Fruit fly (Drosophila melanogaster) whole organism, prepupa: Measurements from ENCODE around the gene Tpr2.

Experiments used
- Blimp-1 ChIP-seq: fragments of 200-800 bp; sonication (Bioruptor generic); optimal IDR thresholded peaks from 3 replicates; lab custom pipeline; 2017; ENCODE audit warnings: missing biosample characterization, missing genetic modification characterization, mild to moderate bottlenecking, moderate library complexity, missing genetic modification reagents
- CG10631 ChIP-seq: fragments of 200-800 bp; sonication (Bioruptor generic); optimal IDR thresholded peaks from 2 replicates; lab custom pipeline; 2016; ENCODE audit warnings: missing biosample characterization, missing genetic modification characterization
- CG11294 ChIP-seq: fragments of 200-800 bp; sonication (Bioruptor generic); IDR thresholded peaks from 2 replicates; pipeline ENCODE4 v1.3.6; 2022; ENCODE audit warnings: missing biosample characterization, missing genetic modification characterization
- CG11762 ChIP-seq: fragments of 200-800 bp; sonication (Bioruptor generic); optimal IDR thresholded peaks from 3 replicates; lab custom pipeline; 2016; ENCODE audit warnings: missing biosample characterization, missing genetic modification characterization; ENCODE audit not compliant: insufficient read depth
- CG15336 ChIP-seq: fragments of 200-800 bp; sonication (Bioruptor generic); IDR thresholded peaks from 2 replicates; pipeline ENCODE4 v1.3.6; 2022; ENCODE audit warnings: missing biosample characterization, missing genetic modification characterization
- CG1621 ChIP-seq: fragments of 200-800 bp; sonication (Bioruptor generic); optimal IDR thresholded peaks from 3 replicates; lab custom pipeline; 2018; ENCODE audit warnings: missing biosample characterization, mild to moderate bottlenecking, missing genetic modification characterization
- CG16779 ChIP-seq: fragments of 200-800 bp; sonication (Bioruptor generic); optimal IDR thresholded peaks from 3 replicates; lab custom pipeline; 2017; ENCODE audit warnings: missing biosample characterization, mild to moderate bottlenecking, missing genetic modification characterization
- CG3032 ChIP-seq: fragments of 200-800 bp; optimal IDR thresholded peaks from 2 replicates; lab custom pipeline; 2019; ENCODE audit warnings: missing biosample characterization, mild to moderate bottlenecking, missing genetic modification characterization, moderate library complexity
- CG31627 ChIP-seq: fragments of 200-800 bp; sonication (Bioruptor generic); optimal IDR thresholded peaks from 3 replicates; lab custom pipeline; 2016; ENCODE audit warnings: missing biosample characterization, missing genetic modification characterization
- CG32006 ChIP-seq: fragments of 200-800 bp; sonication (Bioruptor generic); optimal IDR thresholded peaks from 3 replicates; lab custom pipeline; 2017; ENCODE audit warnings: missing biosample characterization, mild to moderate bottlenecking, missing genetic modification characterization
- CG34406 ChIP-seq: fragments of 200-800 bp; sonication (Bioruptor generic); optimal IDR thresholded peaks from 3 replicates; lab custom pipeline; 2016; ENCODE audit warnings: missing biosample characterization, missing genetic modification characterization
- CG3919 ChIP-seq: fragments of 200-800 bp; sonication (Bioruptor generic); optimal IDR thresholded peaks from 3 replicates; lab custom pipeline; 2016; ENCODE audit warnings: missing biosample characterization, missing genetic modification characterization
- CG4318 ChIP-seq: fragments of 200-800 bp; sonication (Bioruptor generic); optimal IDR thresholded peaks from 3 replicates; lab custom pipeline; 2017; ENCODE audit warnings: missing biosample characterization, mild to moderate bottlenecking, missing genetic modification characterization
- CG6163 ChIP-seq: fragments of 200-800 bp; sonication (Bioruptor generic); IDR thresholded peaks from 3 replicates; pipeline ENCODE4 v1.3.6; 2022; ENCODE audit warnings: missing biosample characterization, missing genetic modification characterization
- CG6276 ChIP-seq: fragments of 200-800 bp; sonication (Bioruptor generic); optimal IDR thresholded peaks from 2 replicates; lab custom pipeline; 2017; ENCODE audit warnings: missing biosample characterization, mild to moderate bottlenecking, missing genetic modification characterization
- CG6792 ChIP-seq: fragments of 200-800 bp; sonication (Bioruptor generic); optimal IDR thresholded peaks from 3 replicates; lab custom pipeline; 2016; ENCODE audit warnings: missing biosample characterization, missing genetic modification characterization
- CG6808 ChIP-seq: fragments of 200-800 bp; sonication (Bioruptor generic); optimal IDR thresholded peaks from 3 replicates; lab custom pipeline; 2017; ENCODE audit warnings: missing biosample characterization, missing genetic modification characterization, mild to moderate bottlenecking, moderate library complexity, missing genetic modification reagents
- CG6854 ChIP-seq: fragments of 200-800 bp; sonication (Bioruptor generic); optimal IDR thresholded peaks from 2 replicates; lab custom pipeline; 2017; ENCODE audit warnings: missing biosample characterization, mild to moderate bottlenecking, missing genetic modification characterization
- CG7368 ChIP-seq: fragments of 200-800 bp; sonication (Bioruptor generic); optimal IDR thresholded peaks from 3 replicates; lab custom pipeline; 2016; ENCODE audit warnings: missing biosample characterization, missing genetic modification characterization
- CG8119 ChIP-seq: fragments of 200-800 bp; sonication (Bioruptor generic); IDR thresholded peaks from 3 replicates; pipeline ENCODE4 v1.3.6; 2022; ENCODE audit warnings: missing biosample characterization, missing genetic modification characterization
- CG8319 ChIP-seq: fragments of 200-800 bp; sonication (Bioruptor generic); optimal IDR thresholded peaks from 3 replicates; lab custom pipeline; 2016; ENCODE audit warnings: missing biosample characterization, missing genetic modification characterization
- CG9139 ChIP-seq: fragments of 200-800 bp; sonication (Bioruptor generic); optimal IDR thresholded peaks from 3 replicates; lab custom pipeline; 2017; ENCODE audit warnings: missing biosample characterization, mild to moderate bottlenecking, missing genetic modification characterization
- Eip75B ChIP-seq: fragments of 200-800 bp; sonication (Bioruptor generic); optimal IDR thresholded peaks from 3 replicates; lab custom pipeline; 2016; ENCODE audit warnings: missing biosample characterization, missing genetic modification characterization
- Eip78C ChIP-seq: fragments of 200-800 bp; sonication (Bioruptor generic); peaks from one replicate; lab custom pipeline; 2016; ENCODE audit warnings: missing biosample characterization, missing genetic modification characterization
- Ets21C ChIP-seq: fragments of 200-800 bp; sonication (Bioruptor generic); optimal IDR thresholded peaks from 3 replicates; lab custom pipeline; 2016; ENCODE audit warnings: missing biosample characterization, missing genetic modification characterization
- Ets96B ChIP-seq: fragments of 200-800 bp; optimal IDR thresholded peaks from 2 replicates; lab custom pipeline; 2019; ENCODE audit warnings: missing biosample characterization, mild to moderate bottlenecking, missing genetic modification characterization, moderate library complexity
- Gug ChIP-seq: fragments of 200-800 bp; sonication (Bioruptor generic); IDR thresholded peaks from 2 replicates; pipeline ENCODE4 v1.3.6; 2022; ENCODE audit warnings: missing biosample characterization, missing genetic modification characterization
- Hr38 ChIP-seq: sonication (Bioruptor generic); optimal IDR thresholded peaks from 2 replicates; lab custom pipeline; 2016; ENCODE audit warnings: missing biosample characterization, missing genetic modification characterization
- Hr39 ChIP-seq: fragments of 200-800 bp; sonication (Bioruptor generic); optimal IDR thresholded peaks from 2 replicates; lab custom pipeline; 2016; ENCODE audit warnings: missing biosample characterization, missing genetic modification characterization
- Hr4 ChIP-seq: fragments of 200-800 bp; sonication (Bioruptor generic); optimal IDR thresholded peaks from 3 replicates; lab custom pipeline; 2016; ENCODE audit warnings: missing biosample characterization, missing genetic modification characterization
- Lpt ChIP-seq: fragments of 200-800 bp; sonication (Bioruptor generic); optimal IDR thresholded peaks from 3 replicates; lab custom pipeline; 2016; ENCODE audit warnings: missing biosample characterization, missing genetic modification characterization
- Met ChIP-seq: fragments of 200-800 bp; sonication (Bioruptor generic); optimal IDR thresholded peaks from 3 replicates; lab custom pipeline; 2016; ENCODE audit warnings: missing biosample characterization, missing genetic modification characterization
- OdsH ChIP-seq: fragments of 200-800 bp; sonication (Bioruptor generic); optimal IDR thresholded peaks from 3 replicates; lab custom pipeline; 2016; ENCODE audit warnings: missing biosample characterization, missing genetic modification characterization
- Smox ChIP-seq: fragments of 200-800 bp; sonication (Bioruptor generic); optimal IDR thresholded peaks from 3 replicates; lab custom pipeline; 2016; ENCODE audit warnings: missing biosample characterization, missing genetic modification characterization
- Sox102F ChIP-seq: fragments of 200-800 bp; sonication (Bioruptor generic); optimal IDR thresholded peaks from 2 replicates; lab custom pipeline; 2016; ENCODE audit warnings: missing biosample characterization, mild to moderate bottlenecking, missing genetic modification characterization
- Sox14 ChIP-seq: fragments of 200-800 bp; sonication (Bioruptor generic); optimal IDR thresholded peaks from 3 replicates; lab custom pipeline; 2016; ENCODE audit warnings: missing biosample characterization, missing genetic modification characterization
- Sox15 ChIP-seq: fragments of 200-800 bp; sonication (Bioruptor generic); optimal IDR thresholded peaks from 3 replicates; lab custom pipeline; 2016; ENCODE audit warnings: missing biosample characterization, missing genetic modification characterization
- achi ChIP-seq: fragments of 200-800 bp; sonication (Bioruptor generic); optimal IDR thresholded peaks from 3 replicates; lab custom pipeline; 2016; ENCODE audit warnings: missing biosample characterization, missing genetic modification characterization
- acj6 ChIP-seq: fragments of 200-800 bp; sonication (Bioruptor generic); optimal IDR thresholded peaks from 3 replicates; lab custom pipeline; 2016; ENCODE audit warnings: missing biosample characterization, missing genetic modification characterization
- cyc ChIP-seq: fragments of 200-800 bp; sonication (Bioruptor generic); optimal IDR thresholded peaks from 3 replicates; lab custom pipeline; 2016; ENCODE audit warnings: missing biosample characterization, missing genetic modification characterization
- dac ChIP-seq: fragments of 200-800 bp; sonication (Bioruptor generic); optimal IDR thresholded peaks from 2 replicates; lab custom pipeline; 2017; ENCODE audit warnings: missing biosample characterization, mild to moderate bottlenecking, missing genetic modification characterization
- dsx ChIP-seq: fragments of 200-800 bp; optimal IDR thresholded peaks from 3 replicates; lab custom pipeline; 2019; ENCODE audit warnings: missing biosample characterization, mild to moderate bottlenecking, missing genetic modification characterization, moderate library complexity; ENCODE audit not compliant: poor library complexity, severe bottlenecking
- eg ChIP-seq: fragments of 200-800 bp; sonication (Bioruptor generic); IDR thresholded peaks from 3 replicates; pipeline ENCODE4 v1.3.6; 2022; ENCODE audit warnings: missing biosample characterization, missing genetic modification characterization
- esn ChIP-seq: fragments of 200-800 bp; sonication (Bioruptor generic); optimal IDR thresholded peaks from 2 replicates; lab custom pipeline; 2016; ENCODE audit warnings: missing biosample characterization, mild to moderate bottlenecking, missing genetic modification characterization, moderate library complexity
- fd59A ChIP-seq: fragments of 200-800 bp; sonication (Bioruptor generic); optimal IDR thresholded peaks from 2 replicates; lab custom pipeline; 2017; ENCODE audit warnings: missing biosample characterization, mild to moderate bottlenecking, missing genetic modification characterization, missing genetic modification reagents
- fd85E ChIP-seq: fragments of 200-800 bp; sonication (Bioruptor generic); optimal IDR thresholded peaks from 3 replicates; lab custom pipeline; 2016; ENCODE audit warnings: missing biosample characterization, missing genetic modification characterization
- fkh ChIP-seq: fragments of 200-800 bp; sonication (Bioruptor generic); optimal IDR thresholded peaks from 3 replicates; lab custom pipeline; 2017; ENCODE audit warnings: missing biosample characterization, mild to moderate bottlenecking, missing genetic modification characterization, moderate library complexity
- net ChIP-seq: fragments of 200-800 bp; sonication (Bioruptor generic); optimal IDR thresholded peaks from 3 replicates; lab custom pipeline; 2016; ENCODE audit warnings: missing biosample characterization, missing genetic modification characterization
- salr ChIP-seq, 2 experiments: fragments of 200-800 bp; sonication (Bioruptor generic); optimal IDR thresholded peaks; 3 replicates each; lab custom pipeline; 2016 to 2018; ENCODE audit warnings: missing biosample characterization in 2 of 2, missing genetic modification characterization in 2 of 2, mild to moderate bottlenecking in 1 of 2
- spab ChIP-seq: fragments of 200-800 bp; sonication (Bioruptor generic); optimal IDR thresholded peaks from 2 replicates; lab custom pipeline; 2017; ENCODE audit warnings: missing biosample characterization, mild to moderate bottlenecking, missing genetic modification characterization, missing genetic modification reagents
- svp ChIP-seq: fragments of 200-800 bp; sonication (Bioruptor generic); peaks from one replicate; lab custom pipeline; 2016; ENCODE audit warnings: missing biosample characterization, missing genetic modification characterization
- vri ChIP-seq: fragments of 200-800 bp; sonication (Bioruptor generic); optimal IDR thresholded peaks from 3 replicates; lab custom pipeline; 2016; ENCODE audit warnings: missing biosample characterization, mild to moderate bottlenecking, missing genetic modification characterization

Gene Tpr2

dm6 chr2L:16526015-16526518, 34.7 kb downstream of the Tpr2 start:
- TF ChIP-seq CG6792 (no peak), CG32006 (GFP tag; lab: Kevin White, UChicago) (peak; percentile 50), CG9139 (peak; percentile 68), svp (GFP tag; lab: Kevin White, UChicago) (peak; percentile 88), Met (GFP tag; lab: Kevin White, UChicago) (peak; percentile 15), CG8119 (peak; percentile 68), CG34406 (GFP tag; lab: Kevin White, UChicago) (peak; percentile 14), dsx (peak; percentile 82), salr (GFP tag; optimal IDR thresholded peaks at IDR 0.05; lab: Kevin White, UChicago) (peak; percentile 29 to 31), acj6 (GFP tag; lab: Kevin White, UChicago) (no peak), fkh (GFP tag; lab: Kevin White, UChicago) (peak; percentile 97), eg (GFP tag; lab: Robert Waterston, UW) (peak; percentile 81), CG15336 (GFP tag; lab: Robert Waterston, UW) (peak; percentile 70), OdsH (GFP tag; lab: Kevin White, UChicago) (no peak), Gug (GFP tag; lab: Robert Waterston, UW) (peak; percentile 78), esn (GFP tag; lab: Kevin White, UChicago) (no peak), Hr38 (GFP tag; lab: Kevin White, UChicago) (no peak), Sox102F (GFP tag; lab: Kevin White, UChicago) (no peak), Lpt (GFP tag; lab: Kevin White, UChicago) (peak; percentile 92), CG6163 (GFP tag; lab: Robert Waterston, UW) (peak; percentile 86), net (GFP tag; lab: Kevin White, UChicago) (peak; percentile 47), CG11762 (GFP tag; lab: Kevin White, UChicago) (no peak), CG31627 (GFP tag; lab: Kevin White, UChicago) (no peak), CG6854 (GFP tag; lab: Kevin White, UChicago) (peak; percentile 76), CG6276 (GFP tag; lab: Kevin White, UChicago) (peak; percentile 71), vri (GFP tag; lab: Kevin White, UChicago) (peak; percentile 90), Ets96B (peak; percentile 59), Eip78C (GFP tag; lab: Kevin White, UChicago) (peak; percentile 72), dac (peak; percentile 69), spab (peak; percentile 34), fd85E (GFP tag; lab: Kevin White, UChicago) (peak; percentile 11), Sox14 (GFP tag; lab: Kevin White, UChicago) (peak; percentile 78), CG3032 (tag; lab: Kevin White, UChicago) (peak; percentile 70), CG3919 (GFP tag; lab: Kevin White, UChicago) (peak; percentile 54), Hr4 (GFP tag; lab: Kevin White, UChicago) (no peak), CG11294 (GFP tag; lab: Robert Waterston, UW) (peak; percentile 67; the same call in 1 of the 2 replicates), achi (peak; percentile 33), CG16779 (tag; lab: Kevin White, UChicago) (peak; percentile 68), Hr39 (GFP tag; lab: Kevin White, UChicago) (no peak), Eip75B (GFP tag; lab: Kevin White, UChicago) (peak; percentile 23), Ets21C (GFP tag; lab: Kevin White, UChicago) (no peak), CG8319 (GFP tag; lab: Kevin White, UChicago) (no peak), fd59A (GFP tag; lab: Kevin White, UChicago) (peak; percentile 44), Blimp-1 (GFP tag; lab: Kevin White, UChicago) (peak; percentile 9), Smox (no peak), CG1621 (tag; lab: Kevin White, UChicago) (peak; percentile 70), CG7368 (peak; percentile 38), CG4318 (GFP tag; lab: Kevin White, UChicago) (no peak), CG10631 (GFP tag; lab: Kevin White, UChicago) (no peak), Sox15 (GFP tag; lab: Kevin White, UChicago) (no peak), CG6808 (GFP tag; lab: Kevin White, UChicago) (peak; percentile 77), cyc (no peak)
